Fruit fly (Drosophila melanogaster): Measurements from ENCODE around the gene CG18628.

dm6 chr3L:10663190-10663763 lies 23.7 kb downstream of the CG18628 start, which contains the start of gene Adi1:
- TF ChIP-seq h (optimal IDR thresholded peaks at IDR 0.05): no peak
- no peak for TF ChIP-seq Myc (optimal IDR thresholded peaks at IDR 0.05)
- no peak for TF ChIP-seq psq (optimal IDR thresholded peaks at IDR 0.05)
- TF ChIP-seq insv (optimal IDR thresholded peaks at IDR 0.05): no peak
- no peak for TF ChIP-seq ttk (optimal IDR thresholded peaks at IDR 0.05)
- TF ChIP-seq Sin3A (optimal IDR thresholded peaks at IDR 0.05): no peak

Data from Kc167 (cell line).